Fruit fly (Drosophila melanogaster) whole organism, wandering third instar larva: ENCODE results near the gene CG10333.

Experiments used
- Abd-B ChIP-seq: fragments of >200 bp; optimal IDR thresholded peaks from 2 replicates; lab custom pipeline; 2017; ENCODE audit warnings: missing biosample characterization, missing genetic modification characterization
- CG32264 ChIP-seq: fragments of 200-800 bp; sonication (Bioruptor generic); optimal IDR thresholded peaks from 2 replicates; lab custom pipeline; 2016; ENCODE audit warnings: missing biosample characterization, missing genetic modification characterization
- Dfd ChIP-seq: fragments of >200 bp; optimal IDR thresholded peaks from 2 replicates; lab custom pipeline; 2017; ENCODE audit warnings: missing biosample characterization, missing genetic modification characterization
- Hnf4 ChIP-seq: fragments of 200-800 bp; sonication (Bioruptor generic); optimal IDR thresholded peaks from 2 replicates; lab custom pipeline; 2016; ENCODE audit warnings: missing biosample characterization, mild to moderate bottlenecking, missing genetic modification characterization
- Hr78 ChIP-seq: fragments of >200 bp; optimal IDR thresholded peaks from 2 replicates; lab custom pipeline; 2017; ENCODE audit warnings: missing biosample characterization, missing genetic modification characterization
- Vsx2 ChIP-seq: fragments of 200-300, 225-300 bp; sonication (Bioruptor generic); optimal IDR thresholded peaks from 2 replicates; lab custom pipeline; 2018; ENCODE audit warnings: missing biosample characterization, missing genetic modification characterization; ENCODE audit not compliant: partially characterized antibody
- br ChIP-seq: fragments of 200-800 bp; sonication (Bioruptor generic); optimal IDR thresholded peaks from 2 replicates; lab custom pipeline; 2016; ENCODE audit warnings: missing biosample characterization, missing genetic modification characterization
- ey ChIP-seq: fragments of 200-800 bp; sonication (Bioruptor generic); optimal IDR thresholded peaks from 2 replicates; lab custom pipeline; 2016; ENCODE audit warnings: missing biosample characterization, missing genetic modification characterization
- foxo ChIP-seq, 2 experiments: fragments of 200-800 bp; sonication (Bioruptor generic); optimal IDR thresholded peaks; 2 replicates in 1 of 2; 3 replicates in 1 of 2; lab custom pipeline; 2016 to 2017; ENCODE audit warnings: missing biosample characterization in 2 of 2, missing genetic modification characterization in 2 of 2
- fru ChIP-seq: fragments of 200-800 bp; sonication (Bioruptor generic); optimal IDR thresholded peaks from 3 replicates; lab custom pipeline; 2016; ENCODE audit warnings: missing biosample characterization, mild to moderate bottlenecking, missing genetic modification characterization
- rgr ChIP-seq: fragments of 200-800 bp; sonication (Bioruptor generic); optimal IDR thresholded peaks from 3 replicates; lab custom pipeline; 2016; ENCODE audit warnings: missing biosample characterization, mild to moderate bottlenecking, missing genetic modification characterization
- sv ChIP-seq: fragments of 200-800 bp; sonication (Bioruptor generic); optimal IDR thresholded peaks from 3 replicates; lab custom pipeline; 2016; ENCODE audit warnings: missing biosample characterization, missing genetic modification characterization
- usp ChIP-seq: fragments of >200 bp; optimal IDR thresholded peaks from 2 replicates; lab custom pipeline; 2017; ENCODE audit warnings: missing biosample characterization, missing genetic modification characterization

- no peak for TF ChIP-seq usp (GFP tag; lab: Kevin White, UChicago)
- TF ChIP-seq rgr (GFP tag; lab: Kevin White, UChicago): peak; percentile 38
- TF ChIP-seq Dfd (GFP tag; lab: Kevin White, UChicago): no peak
- no peak for TF ChIP-seq Abd-B (GFP tag; lab: Kevin White, UChicago)
- no peak for TF ChIP-seq CG32264 (GFP tag; lab: Kevin White, UChicago)
- no peak for TF ChIP-seq sv (GFP tag; lab: Kevin White, UChicago)
- peak; percentile 72 for TF ChIP-seq Hnf4 (GFP tag; lab: Kevin White, UChicago)
- TF ChIP-seq br (GFP tag; lab: Kevin White, UChicago): no peak
- no peak for TF ChIP-seq Hr78 (GFP tag; lab: Kevin White, UChicago)
- no peak for TF ChIP-seq ey (GFP tag; lab: Kevin White, UChicago)
- no peak for TF ChIP-seq fru
- TF ChIP-seq Vsx2 (GFP tag; lab: Kevin White, UChicago): no peak
- no peak for TF ChIP-seq foxo (GFP tag; optimal IDR thresholded peaks at IDR 0.05; lab: Kevin White, UChicago)
Observed at dm6 chr2L:18571724-18572427, 34.8 kb upstream of the CG10333 start.
